Worm (Caenorhabditis elegans): Measurements from ENCODE around the gene dmsr-9.

DNA sequence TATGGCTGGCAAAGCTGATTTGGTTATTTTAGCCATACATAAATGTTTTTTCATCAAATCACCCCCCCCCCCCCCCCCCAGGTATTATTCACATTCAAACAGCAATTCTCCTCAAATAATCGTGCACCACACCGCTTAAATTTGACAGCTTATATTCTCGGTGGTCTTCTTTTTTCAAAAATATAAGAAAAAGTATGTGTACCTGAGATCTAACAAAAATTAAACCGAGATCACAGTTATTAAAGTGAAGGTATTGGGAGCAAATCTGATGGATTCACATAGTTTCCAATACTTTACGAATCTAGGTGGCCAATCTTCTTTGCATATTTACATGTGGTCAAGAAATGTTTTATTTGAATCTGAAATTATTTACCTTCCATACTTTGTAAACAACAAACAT is 19.3 kb downstream of the dmsr-9 start, which contains the start of gene ZC404.15:
- TF ChIP-seq ceh-34 (tag; optimal IDR thresholded peaks at IDR 0.05) = no peak
- TF ChIP-seq ceh-9 (tag; optimal IDR thresholded peaks at IDR 0.05) = no peak
- no peak for TF ChIP-seq pat-9 (tag; optimal IDR thresholded peaks at IDR 0.05)
